Worm (Caenorhabditis elegans) whole organism, young adult: ENCODE results near the gene ZK377.15.

Experiments used
- snpc-4 ChIP-seq, 5 experiments: fragments of 150-350 bp in 1 of 5; sonication (generic microtip) in 4 of 5; optimal IDR thresholded peaks; 2 replicates each; lab custom pipeline; 2014 to 2018; ENCODE audit warnings: missing genetic modification characterization in 5 of 5, missing biosample characterization in 3 of 5, antibody characterized with exemption in 2 of 5, mild to moderate bottlenecking in 2 of 5, missing compliant biosample characterization in 2 of 5, missing genotype in 2 of 5, moderate library complexity in 2 of 5, missing genetic modification reagents in 1 of 5
- ztf-18 ChIP-seq: sonication (generic microtip); optimal IDR thresholded peaks from 2 replicates; lab custom pipeline; 2016; ENCODE audit warnings: missing genotype, mild to moderate bottlenecking, missing genetic modification characterization, missing compliant biosample characterization

DNA sequence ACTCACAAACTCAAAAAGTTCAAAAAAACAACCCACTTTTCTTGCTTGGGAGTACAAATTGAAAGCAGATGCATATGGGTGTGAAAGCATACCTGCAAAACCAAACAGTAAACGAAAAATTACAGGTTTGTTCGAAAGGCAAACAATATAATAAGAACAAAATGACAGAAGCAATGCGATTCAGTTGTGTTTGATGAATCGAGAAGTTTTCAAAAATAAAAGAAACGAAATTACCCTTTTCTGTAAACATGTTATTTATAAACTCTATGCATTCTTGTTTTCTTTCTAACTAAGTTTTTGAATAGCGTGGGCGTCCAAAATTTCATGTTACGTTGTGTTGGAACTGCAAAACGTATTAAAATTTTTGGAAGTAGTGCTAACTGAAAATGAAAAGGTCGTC, 43.2 kb upstream of the ZK377.15 start, which contains the start of gene sox-4:
- no peak for TF ChIP-seq ztf-18
- TF ChIP-seq snpc-4 (GFP tag; optimal IDR thresholded peaks at IDR 0.05; lab: Kevin White, UChicago), result no peak
- no peak for TF ChIP-seq snpc-4 (tag; optimal IDR thresholded peaks at IDR 0.05; lab: Kevin White, UChicago)
